Worm (Caenorhabditis elegans) whole organism, L1 larva: Measurements from ENCODE around the gene otpl-3.

ENCODE experiments used
- aly-2 ChIP-seq: fragments of 150-350 bp; optimal IDR thresholded peaks from 2 replicates; lab custom pipeline; 2014; ENCODE audit warnings: missing biosample characterization, missing genetic modification characterization
- ama-1 ChIP-seq: fragments of 150-350 bp; optimal IDR thresholded peaks from 2 replicates; lab custom pipeline; 2014
- ceh-82 ChIP-seq, 3 experiments: fragments of 150-350 bp in 1 of 3; sonication (generic microtip) in 2 of 3; optimal IDR thresholded peaks; 2 replicates each; lab custom pipeline; 2014 to 2017; ENCODE audit warnings: missing biosample characterization in 3 of 3, missing genetic modification characterization in 3 of 3
- ceh-88 ChIP-seq: fragments of 200-800 bp; sonication (Bioruptor generic); IDR thresholded peaks from 2 replicates; pipeline ENCODE4 v1.3.6; 2022; ENCODE audit warnings: missing genetic modification characterization, missing compliant biosample characterization
- ceh-90 ChIP-seq: sonication (generic microtip); optimal IDR thresholded peaks from 2 replicates; lab custom pipeline; 2016; ENCODE audit warnings: missing genetic modification characterization, missing compliant biosample characterization
- dpl-1 ChIP-seq, 3 experiments: fragments of 150-350 bp in 2 of 3; sonication (generic microtip) in 1 of 3; optimal IDR thresholded peaks; 2 replicates each; lab custom pipeline; 2014 to 2017; ENCODE audit warnings: missing biosample characterization in 3 of 3, missing genetic modification characterization in 3 of 3, missing genetic modification reagents in 3 of 3
- lir-3 ChIP-seq: sonication (generic microtip); optimal IDR thresholded peaks from 2 replicates; lab custom pipeline; 2016; ENCODE audit warnings: mild to moderate bottlenecking, missing genetic modification characterization, moderate library complexity, missing compliant biosample characterization; ENCODE audit not compliant: poor library complexity
- lsy-2 ChIP-seq, 2 experiments: fragments of 150-350 bp; optimal IDR thresholded peaks; 2 replicates each; lab custom pipeline; 2014; ENCODE audit warnings: missing biosample characterization in 2 of 2, missing genetic modification characterization in 2 of 2
- nhr-47 ChIP-seq: sonication (generic microtip); optimal IDR thresholded peaks from 2 replicates; lab custom pipeline; 2016; ENCODE audit warnings: mild to moderate bottlenecking, missing genetic modification characterization, moderate library complexity, missing compliant biosample characterization
- pag-3 ChIP-seq: sonication (generic microtip); optimal IDR thresholded peaks from 2 replicates; lab custom pipeline; 2017; ENCODE audit warnings: missing genetic modification characterization, mild to moderate bottlenecking, missing compliant biosample characterization, antibody characterized with exemption, borderline replicate concordance; ENCODE audit not compliant: insufficient read depth
- skn-1 ChIP-seq: fragments of 150-350 bp; optimal IDR thresholded peaks from 2 replicates; lab custom pipeline; 2014; ENCODE audit warnings: missing biosample characterization, missing genetic modification characterization
- ztf-11 ChIP-seq, 2 experiments: sonication (generic microtip); optimal IDR thresholded peaks; 2 replicates each; lab custom pipeline; 2016 to 2017; ENCODE audit warnings: missing genetic modification characterization in 2 of 2, missing biosample characterization in 1 of 2, missing compliant biosample characterization in 1 of 2

DNA sequence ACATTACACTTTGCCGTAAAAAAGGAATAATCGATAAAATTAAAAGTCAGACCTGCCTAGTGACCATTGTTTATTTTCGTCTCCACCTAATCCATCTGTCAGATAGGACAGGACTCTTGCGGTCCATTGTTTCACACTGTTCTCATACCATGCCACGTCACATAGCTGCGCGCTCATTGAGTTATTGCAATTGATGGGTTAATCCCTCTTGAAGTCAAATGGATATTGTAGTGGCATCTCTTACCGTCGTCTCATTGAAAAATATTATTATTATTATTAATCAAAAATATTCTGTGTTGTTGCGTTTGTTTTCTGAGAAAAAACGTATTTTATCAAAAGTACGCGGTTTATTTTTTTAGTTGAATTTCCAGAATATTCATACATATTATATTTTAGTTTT, 36.4 kb downstream of the otpl-3 start:
- TF ChIP-seq nhr-47 (no peak), dpl-1 (GFP tag; optimal IDR thresholded peaks at IDR 0.05; lab: Kevin White, UChicago) (no peak), skn-1 (tag; lab: Kevin White, UChicago) (no peak), ztf-11 (tag; optimal IDR thresholded peaks at IDR 0.05; lab: Kevin White, UChicago) (no peak), ama-1 (lab: Kevin White, UChicago) (no peak), ceh-88 (GFP tag; lab: Robert Waterston, UW) (no peak), ceh-90 (no peak), lir-3 (tag; lab: Kevin White, UChicago) (no peak), aly-2 (no peak), ceh-82 (tag; optimal IDR thresholded peaks at IDR 0.05; lab: Kevin White, UChicago) (no peak), pag-3 (tag; lab: Kevin White, UChicago) (no peak), lsy-2 (tag; optimal IDR thresholded peaks at IDR 0.05; lab: Kevin White, UChicago) (no peak)
